Fruit fly (Drosophila melanogaster): ENCODE data around the gene grn.

Gene grn

dm6 chr3R:8110198-8110642 lies 71.0 kb downstream of the grn start (continued):
- TF ChIP-seq CG6175 (GFP tag; IDR thresholded peaks at IDR 0.05) (peak; percentile 56; the same call in 2 of the 3 replicates), onecut (GFP tag; IDR thresholded peaks at IDR 0.05) (no peak), ci (GFP tag; IDR thresholded peaks at IDR 0.05) (peak; percentile 68), CG7271 (tag; optimal IDR thresholded peaks at IDR 0.05) (no peak), B-H2 (GFP tag; optimal IDR thresholded peaks at IDR 0.05) (no peak), Taf1 (GFP tag; IDR thresholded peaks at IDR 0.05) (no peak), CG17568 (GFP tag; optimal IDR thresholded peaks at IDR 0.05) (peak; percentile 14), CG32532 (GFP tag; IDR thresholded peaks at IDR 0.05) (0 out of 2 replicates have a peak, but pooled peaks have one; percentile 47), kay (GFP tag; optimal IDR thresholded peaks at IDR 0.05) (peak; percentile 82), CG18764 (GFP tag; optimal IDR thresholded peaks at IDR 0.05) (peak; percentile 4), ewg (GFP tag; optimal IDR thresholded peaks at IDR 0.05) (peak; percentile 37), da (GFP tag; optimal IDR thresholded peaks at IDR 0.05) (no peak), CG18011 (GFP tag; optimal IDR thresholded peaks at IDR 0.05) (peak; percentile 16), btn (GFP tag; optimal IDR thresholded peaks at IDR 0.05) (peak; percentile 41), CG13894 (tag; optimal IDR thresholded peaks at IDR 0.05) (peak; percentile 71), pita (GFP tag; optimal IDR thresholded peaks at IDR 0.05) (no peak), HmgZ (tag; optimal IDR thresholded peaks at IDR 0.05) (peak; percentile 58), Six4 (GFP tag; optimal IDR thresholded peaks at IDR 0.05) (peak; percentile 60), unc-4 (GFP tag; IDR thresholded peaks at IDR 0.05; ENCODE audit: partially characterized antibody) (no peak), hb (GFP tag; IDR thresholded peaks at IDR 0.05; ENCODE audit: partially characterized antibody) (no peak), HLH4C (GFP tag; IDR thresholded peaks at IDR 0.05; ENCODE audit: partially characterized antibody) (no peak), jing (GFP tag; optimal IDR thresholded peaks at IDR 0.05) (peak; percentile 2), Deaf1 (tag; optimal IDR thresholded peaks at IDR 0.05) (peak; percentile 12), CG8944 (GFP tag; optimal IDR thresholded peaks at IDR 0.05) (peak; percentile 56), Hsf (GFP tag; optimal IDR thresholded peaks at IDR 0.05) (peak; percentile 68), Mad (GFP tag; optimal IDR thresholded peaks at IDR 0.05) (peak; percentile 53), ERR (GFP tag; optimal IDR thresholded peaks at IDR 0.05) (no peak), CG1024 (GFP tag; IDR thresholded peaks at IDR 0.05) (no peak; the same call in 1 of the 2 replicates), B-H1 (GFP tag; IDR thresholded peaks at IDR 0.05) (peak; percentile 46), fd64A (GFP tag; optimal IDR thresholded peaks at IDR 0.05) (no peak), Bdp1 (GFP tag; optimal IDR thresholded peaks at IDR 0.05) (peak; percentile 18), CG11695 (GFP tag; IDR thresholded peaks at IDR 0.05) (peak; percentile 73), br (optimal IDR thresholded peaks at IDR 0.05) (no peak), shn (GFP tag; optimal IDR thresholded peaks at IDR 0.05) (peak; percentile 28), CG14860 (GFP tag; IDR thresholded peaks at IDR 0.05; ENCODE audit: partially characterized antibody) (no peak), Atf6 (GFP tag; IDR thresholded peaks at IDR 0.05) (peak; percentile 57; the same call in 1 of the 2 replicates), CG4404 (GFP tag; IDR thresholded peaks at IDR 0.05) (0 out of 2 replicates have a peak, but pooled peaks have one; percentile 12), prd (optimal IDR thresholded peaks at IDR 0.05) (no peak), prd (GFP tag; IDR thresholded peaks at IDR 0.05) (peak; percentile 68), oc (tag; optimal IDR thresholded peaks at IDR 0.05) (no peak), TFAM (GFP tag; optimal IDR thresholded peaks at IDR 0.05) (no peak), chm (GFP tag; IDR thresholded peaks at IDR 0.05) (peak; percentile 62), CG6791 (GFP tag; IDR thresholded peaks at IDR 0.05; ENCODE audit: partially characterized antibody) (no peak), Hr51 (GFP tag; optimal IDR thresholded peaks at IDR 0.05) (peak; percentile 22 to 63), zen (tag; optimal IDR thresholded peaks at IDR 0.05) (no peak), CG17829 (tag; optimal IDR thresholded peaks at IDR 0.05) (peak; percentile 65), CG13123 (GFP tag; optimal IDR thresholded peaks at IDR 0.05) (peak; percentile 33), CG10366 (GFP tag; IDR thresholded peaks at IDR 0.05) (peak; percentile 59), GATAe (GFP tag; conservative IDR thresholded peaks at IDR 0.05) (no peak; the same call in 1 of the 2 replicates), lov (optimal IDR thresholded peaks at IDR 0.05) (no peak), lov (GFP tag; IDR thresholded peaks at IDR 0.05) (no peak), CG30020 (tag; optimal IDR thresholded peaks at IDR 0.05) (no peak)

Measured in whole organism, embryonic.